Fruit fly (Drosophila melanogaster): ENCODE data around the gene CG15772.

Gene CG15772

dm6 chrX:5768602-5769251 is 16.7 kb downstream of the CG15772 start (continued):
- TF ChIP-seq Eip75B (GFP tag; optimal IDR thresholded peaks at IDR 0.05) (peak; percentile 24), Sox14 (GFP tag; optimal IDR thresholded peaks at IDR 0.05) (no peak), CG6792 (GFP tag; optimal IDR thresholded peaks at IDR 0.05) (no peak), acj6 (GFP tag; optimal IDR thresholded peaks at IDR 0.05) (no peak), CG6808 (GFP tag; optimal IDR thresholded peaks at IDR 0.05) (peak; percentile 70), CG3032 (tag; optimal IDR thresholded peaks at IDR 0.05) (no peak), Ets96B (tag; optimal IDR thresholded peaks at IDR 0.05) (peak; percentile 20), Smox (GFP tag; optimal IDR thresholded peaks at IDR 0.05) (no peak), CG16779 (tag; optimal IDR thresholded peaks at IDR 0.05) (peak; percentile 25), fd59A (GFP tag; optimal IDR thresholded peaks at IDR 0.05) (no peak), CG11762 (GFP tag; optimal IDR thresholded peaks at IDR 0.05; ENCODE audit: insufficient read depth) (no peak), fd85E (GFP tag; optimal IDR thresholded peaks at IDR 0.05) (no peak), Eip78C (GFP tag) (peak; percentile 63), net (GFP tag; optimal IDR thresholded peaks at IDR 0.05) (no peak), CG10631 (GFP tag; optimal IDR thresholded peaks at IDR 0.05) (no peak), CG6276 (GFP tag; optimal IDR thresholded peaks at IDR 0.05) (no peak), CG11294 (GFP tag; IDR thresholded peaks at IDR 0.05) (no peak)

DNA sequence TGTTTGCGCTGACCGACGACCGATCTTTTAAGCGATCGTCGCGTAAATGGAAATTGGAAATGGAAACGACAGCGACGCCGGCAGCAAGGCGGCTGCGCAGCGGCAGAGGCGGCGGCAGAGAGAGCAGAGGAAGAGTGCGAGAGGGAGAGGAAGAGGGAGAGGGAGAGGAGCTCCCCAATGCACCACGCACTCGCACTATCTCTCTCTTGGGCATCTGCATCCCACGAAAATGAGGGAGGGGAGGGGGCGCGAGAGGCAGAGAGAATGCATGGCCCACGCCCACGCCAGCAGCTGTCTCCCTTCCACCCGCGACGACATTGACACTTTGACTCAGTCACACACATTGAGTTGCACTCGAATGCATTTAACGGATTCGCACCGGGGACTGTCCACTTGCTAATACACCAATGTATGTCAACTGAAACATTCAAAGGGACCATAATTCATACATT is 18.7 kb downstream of the CG15772 start, which contains the start of gene CG3097:
TSS of gene CG3097 (minus strand) at position 51 of the 452 bp plus-strand sequence.
- TF ChIP-seq Met (GFP tag; optimal IDR thresholded peaks at IDR 0.05) = no peak
- peak; percentile 13 for TF ChIP-seq CG1621 (tag; optimal IDR thresholded peaks at IDR 0.05)
- TF ChIP-seq CG16779 (tag; optimal IDR thresholded peaks at IDR 0.05) = no peak
- no peak for TF ChIP-seq CG9139 (GFP tag; optimal IDR thresholded peaks at IDR 0.05)
- 0 out of 3 replicates have a peak, but pooled peaks have one; percentile 39 for TF ChIP-seq eg (GFP tag; IDR thresholded peaks at IDR 0.05)
- TF ChIP-seq dac (GFP tag; optimal IDR thresholded peaks at IDR 0.05) = no peak
- 0 out of 2 replicates have a peak, but pooled peaks have one; percentile 30 for TF ChIP-seq CG11294 (GFP tag; IDR thresholded peaks at IDR 0.05)
- no peak for TF ChIP-seq CG6854 (GFP tag; optimal IDR thresholded peaks at IDR 0.05)
- no peak for TF ChIP-seq Smox (GFP tag; optimal IDR thresholded peaks at IDR 0.05)
- TF ChIP-seq achi (GFP tag; optimal IDR thresholded peaks at IDR 0.05) = no peak
- no peak for TF ChIP-seq svp (GFP tag)
- TF ChIP-seq Hr4 (GFP tag; optimal IDR thresholded peaks at IDR 0.05) = no peak
- no peak for TF ChIP-seq Eip93F (GFP tag; optimal IDR thresholded peaks at IDR 0.05)
- peak; percentile 31 for TF ChIP-seq dsx (GFP tag; optimal IDR thresholded peaks at IDR 0.05; ENCODE audit: poor library complexity, severe bottlenecking)
- TF ChIP-seq OdsH (GFP tag; optimal IDR thresholded peaks at IDR 0.05) = no peak
- peak; percentile 5 for TF ChIP-seq net (GFP tag; optimal IDR thresholded peaks at IDR 0.05)
- TF ChIP-seq CG6808 (GFP tag; optimal IDR thresholded peaks at IDR 0.05) = no peak
- TF ChIP-seq Hr38 (GFP tag; optimal IDR thresholded peaks at IDR 0.05) = no peak
- TF ChIP-seq CG3032 (tag; optimal IDR thresholded peaks at IDR 0.05) = no peak
- no peak for TF ChIP-seq CG8632 (GFP tag; optimal IDR thresholded peaks at IDR 0.05)
- TF ChIP-seq CG10631 (GFP tag; optimal IDR thresholded peaks at IDR 0.05) = no peak
- no peak for TF ChIP-seq Gug (GFP tag; IDR thresholded peaks at IDR 0.05)
- TF ChIP-seq CG11902 (GFP tag; optimal IDR thresholded peaks at IDR 0.05) = no peak
- peak; percentile 23; the same call in 1 of the 3 replicates for TF ChIP-seq CG6163 (GFP tag; IDR thresholded peaks at IDR 0.05)
- TF ChIP-seq fd85E (GFP tag; optimal IDR thresholded peaks at IDR 0.05) = no peak
- TF ChIP-seq Eip78C (GFP tag) = peak; percentile 51
- peak; percentile 22 to 30 for TF ChIP-seq ss (GFP tag; optimal IDR thresholded peaks at IDR 0.05)
- TF ChIP-seq CG3919 (GFP tag; optimal IDR thresholded peaks at IDR 0.05) = peak; percentile 10
- TF ChIP-seq spab (GFP tag; optimal IDR thresholded peaks at IDR 0.05) = no peak
- no peak for TF ChIP-seq pdm3 (GFP tag; optimal IDR thresholded peaks at IDR 0.05)
- TF ChIP-seq CG10669 (GFP tag; optimal IDR thresholded peaks at IDR 0.05) = no peak
- TF ChIP-seq CG15336 (GFP tag; IDR thresholded peaks at IDR 0.05) = no peak
- no peak for TF ChIP-seq esn (GFP tag; optimal IDR thresholded peaks at IDR 0.05)
- TF ChIP-seq CG8119 (GFP tag; IDR thresholded peaks at IDR 0.05) = no peak
